Worm (Caenorhabditis elegans): ENCODE results near the gene ing-3.
A peak's percentile ranks its signal among the peaks of the same experiment; 100 is the strongest.

Gene ing-3

DNA sequence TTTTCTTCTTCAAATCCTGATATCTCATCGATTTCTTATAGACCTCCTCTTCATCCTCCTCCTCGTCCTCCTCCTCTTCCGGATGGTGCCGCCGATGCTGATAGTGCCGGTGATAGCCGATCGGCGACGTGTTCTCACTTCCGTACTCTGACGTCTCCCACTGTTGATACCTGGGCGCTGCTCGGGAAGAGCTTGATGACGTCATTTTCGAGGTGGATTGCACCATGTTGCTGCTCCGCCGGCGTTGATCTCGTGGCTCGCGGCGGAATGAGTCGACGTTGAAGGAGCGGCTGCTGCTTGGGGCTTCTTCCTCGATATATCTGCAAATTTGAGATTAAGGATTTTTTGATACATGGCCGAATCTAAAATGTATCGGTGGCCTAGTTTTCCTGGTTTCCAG, 37.4 kb upstream of the ing-3 start:
- no peak for TF ChIP-seq Y53F4B.3 (GFP tag; IDR thresholded peaks at IDR 0.05)
- TF ChIP-seq attf-3 (GFP tag; conservative IDR thresholded peaks at IDR 0.05), result no peak
- peak; percentile 26; the same call in 1 of the 2 replicates for TF ChIP-seq egrh-3 (GFP tag; IDR thresholded peaks at IDR 0.05)
- no peak for TF ChIP-seq snpc-1.1 (tag; optimal IDR thresholded peaks at IDR 0.05; ENCODE audit: insufficient read depth)
- peak; percentile 72 for TF ChIP-seq zfh-2 (GFP tag; conservative IDR thresholded peaks at IDR 0.05)

DNA sequence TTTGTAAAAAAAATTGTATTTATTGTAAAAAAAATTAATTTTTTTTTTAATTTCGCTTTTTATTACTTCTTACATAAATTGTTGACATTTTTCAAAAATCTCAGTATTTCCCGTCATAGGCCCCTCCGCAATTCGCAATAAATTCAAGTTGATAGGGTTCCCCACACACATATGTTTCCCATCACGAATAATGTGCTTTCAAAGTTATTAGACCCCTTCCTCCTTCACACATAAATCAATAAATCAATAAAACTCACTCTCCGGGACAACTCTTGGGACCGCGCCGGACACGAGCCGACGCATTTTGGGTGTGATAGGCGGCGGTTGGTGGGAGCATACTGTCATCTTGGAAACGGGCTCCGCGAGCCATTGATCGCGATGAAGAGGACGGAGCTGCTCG, 36.4 kb upstream of the ing-3 start:
- TF ChIP-seq madf-8 (GFP tag; conservative IDR thresholded peaks at IDR 0.05), result no peak
- TF ChIP-seq zfh-2 (GFP tag; conservative IDR thresholded peaks at IDR 0.05), result peak; percentile 42; the same call in 1 of the 2 replicates
- no peak for TF ChIP-seq C06A6.2 (GFP tag; conservative IDR thresholded peaks at IDR 0.05)
- no peak for TF ChIP-seq ztf-22 (GFP tag; optimal IDR thresholded peaks at IDR 0.05)

DNA sequence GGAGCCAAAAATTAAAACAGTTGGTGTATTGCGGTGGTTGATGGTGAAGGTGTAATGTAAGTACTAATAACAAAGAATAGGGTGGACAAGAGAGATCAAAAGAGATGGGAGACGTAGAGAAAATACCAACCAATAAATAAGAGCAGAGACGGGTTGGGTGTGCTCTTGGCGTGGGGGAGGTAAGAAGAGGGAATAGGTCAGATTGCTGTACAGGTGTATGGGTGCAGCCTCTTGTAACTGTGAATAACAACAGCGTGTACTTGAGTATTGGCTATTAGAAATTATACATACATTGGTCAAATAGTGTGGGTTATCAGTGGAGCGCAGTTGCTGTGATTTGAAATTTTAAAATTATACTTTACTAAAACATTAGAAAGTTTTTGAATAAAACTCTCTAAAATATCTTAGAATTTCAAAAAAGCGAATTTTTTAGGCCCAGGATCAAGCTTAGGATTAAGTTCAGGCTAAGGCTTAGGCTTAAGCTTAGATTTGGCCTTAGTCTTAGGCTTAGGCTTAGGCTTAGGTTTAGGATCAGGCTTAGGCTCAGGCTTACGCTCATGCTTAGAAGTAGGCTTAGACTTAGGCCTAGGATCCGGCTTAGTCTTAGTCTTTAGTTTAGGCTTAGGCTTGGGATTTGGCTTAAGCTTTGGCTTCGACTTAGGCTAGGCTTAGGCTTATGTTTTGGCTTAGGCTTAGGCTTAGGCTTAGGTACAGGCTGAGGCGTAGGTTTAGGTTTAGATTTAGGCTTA, 34.6 kb upstream of the ing-3 start, which contains the start of gene F08G2.7:
Gene F08G2.7, minus strand, starts transcription at position 51 of the 749 bp plus-strand sequence.
- TF ChIP-seq let-607 (tag; optimal IDR thresholded peaks at IDR 0.05) (no peak), akir-1 (GFP tag; optimal IDR thresholded peaks at IDR 0.05) (no peak), K11D2.4 (GFP tag; IDR thresholded peaks at IDR 0.05) (no peak)

DNA sequence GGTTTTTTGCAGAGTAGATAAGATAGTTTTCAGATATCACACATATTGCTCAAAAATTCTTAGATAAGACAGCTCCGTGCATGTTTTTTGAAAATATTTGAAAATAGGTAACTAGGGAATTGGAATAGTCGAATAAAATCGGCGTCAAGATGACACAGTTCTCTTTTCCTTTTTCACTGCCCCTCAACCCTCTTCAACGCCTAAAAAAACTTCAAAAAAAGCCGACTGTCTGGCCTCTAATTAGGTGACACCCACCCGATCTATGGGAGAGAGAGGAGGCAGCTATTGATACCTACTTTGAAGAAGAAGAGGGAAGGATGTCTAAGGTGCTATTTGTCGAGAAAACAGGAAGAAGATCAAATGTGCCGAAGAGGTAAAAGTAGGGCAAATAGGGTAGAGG, 33.5 kb upstream of the ing-3 start:
- TF ChIP-seq ceh-79 (tag; optimal IDR thresholded peaks at IDR 0.05) (no peak), attf-6 (GFP tag; IDR thresholded peaks at IDR 0.05) (no peak), lag-1 (GFP tag; IDR thresholded peaks at IDR 0.05) (no peak), mes-4 (tag; optimal IDR thresholded peaks at IDR 0.05) (no peak), attf-5 (GFP tag; optimal IDR thresholded peaks at IDR 0.05) (no peak), B0035.1 (tag; optimal IDR thresholded peaks at IDR 0.05) (no peak), pbrm-1 (GFP tag; IDR thresholded peaks at IDR 0.05) (no peak), athp-1 (tag; optimal IDR thresholded peaks at IDR 0.05) (no peak), akir-1 (GFP tag; optimal IDR thresholded peaks at IDR 0.05) (no peak), nhr-120 (GFP tag; IDR thresholded peaks at IDR 0.05) (no peak), madf-6 (GFP tag; IDR thresholded peaks at IDR 0.05) (no peak), madf-10 (tag; optimal IDR thresholded peaks at IDR 0.05) (no peak), mxl-1 (tag; optimal IDR thresholded peaks at IDR 0.05) (no peak), nfya-1 (tag; optimal IDR thresholded peaks at IDR 0.05; ENCODE audit: borderline replicate concordance, insufficient read depth) (no peak), die-1 (tag; optimal IDR thresholded peaks at IDR 0.05) (no peak), ZK185.1 (tag; optimal IDR thresholded peaks at IDR 0.05; ENCODE audit: poor library complexity, severe bottlenecking) (no peak), ztf-3 (GFP tag; optimal IDR thresholded peaks at IDR 0.05) (no peak)

DNA sequence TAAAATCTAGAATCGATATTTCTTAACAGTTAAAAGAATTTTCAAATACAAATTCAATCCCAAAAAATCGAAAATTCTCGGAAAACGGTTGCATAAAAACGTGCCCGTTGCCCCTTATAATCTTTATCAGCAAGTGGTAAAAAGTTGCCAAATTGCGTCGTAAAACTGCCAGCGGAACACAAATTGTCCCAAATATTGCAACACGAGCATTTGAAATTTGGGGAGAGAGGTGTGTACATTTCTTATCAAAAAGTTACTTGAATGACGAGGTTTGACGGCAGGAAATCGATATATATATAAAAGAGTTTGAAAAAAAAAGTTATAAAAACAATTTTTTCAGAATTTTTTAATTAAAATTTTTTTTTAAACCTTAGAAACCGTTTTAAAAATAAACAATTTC, 29.8 kb upstream of the ing-3 start:
- TF ChIP-seq nhr-80 (tag; optimal IDR thresholded peaks at IDR 0.05) (peak; percentile 81), Y53F4B.3 (GFP tag; IDR thresholded peaks at IDR 0.05) (no peak), lin-40 (tag; optimal IDR thresholded peaks at IDR 0.05) (no peak), K12H6.12 (tag; optimal IDR thresholded peaks at IDR 0.05) (no peak), B0035.1 (tag; optimal IDR thresholded peaks at IDR 0.05) (no peak), hlh-26 (GFP tag; conservative IDR thresholded peaks at IDR 0.05) (no peak), sea-2 (GFP tag; IDR thresholded peaks at IDR 0.05) (no peak), K11D2.4 (GFP tag; IDR thresholded peaks at IDR 0.05) (no peak), unc-130 (GFP tag; optimal IDR thresholded peaks at IDR 0.05) (no peak), sptf-2 (GFP tag; optimal IDR thresholded peaks at IDR 0.05) (no peak), madf-8 (GFP tag; conservative IDR thresholded peaks at IDR 0.05) (no peak), efl-1 (GFP tag; optimal IDR thresholded peaks at IDR 0.05) (no peak), snpc-4 (GFP tag; optimal IDR thresholded peaks at IDR 0.05) (no peak), snpc-4 (tag; optimal IDR thresholded peaks at IDR 0.05) (peak in 1 of 4 experiments; percentile 51), ztf-3 (GFP tag; optimal IDR thresholded peaks at IDR 0.05) (no peak), rec-8 (tag; optimal IDR thresholded peaks at IDR 0.05) (no peak), let-607 (tag; optimal IDR thresholded peaks at IDR 0.05) (peak in 1 of 2 experiments; percentile 6)

Measured in whole organism, young adult.